Worm (Caenorhabditis elegans): ENCODE results near the gene F55G11.6.

Gene F55G11.6

DNA sequence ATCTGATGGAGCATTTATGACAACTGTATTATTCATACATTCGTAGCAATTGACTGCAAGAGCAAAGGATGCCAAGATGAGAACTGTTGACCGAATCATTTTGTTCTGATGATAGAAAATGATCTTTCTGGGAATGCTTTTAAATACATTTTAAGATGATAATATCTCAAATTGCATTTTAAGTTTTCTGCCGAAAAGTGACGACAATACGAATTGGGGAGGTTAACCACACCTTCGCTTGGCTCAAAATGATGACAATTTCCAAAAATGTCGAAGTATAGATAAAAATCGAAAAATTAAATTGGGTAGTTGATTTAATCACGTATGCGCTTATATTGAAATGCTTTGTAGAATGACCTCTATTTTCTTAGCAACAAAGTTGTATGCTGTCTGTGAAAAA is 16.6 kb upstream of the F55G11.6 start, which contains the start of gene dod-24:
Gene dod-24, minus strand, starts transcription at position 101 of the 400 bp plus-strand sequence.
- TF ChIP-seq nhr-12 (tag; optimal IDR thresholded peaks at IDR 0.05) (no peak), ama-1 (optimal IDR thresholded peaks at IDR 0.05) (no peak), lin-39 (tag; optimal IDR thresholded peaks at IDR 0.05) (no peak), R02D3.7 (tag; optimal IDR thresholded peaks at IDR 0.05) (no peak), ztf-11 (tag; optimal IDR thresholded peaks at IDR 0.05) (no peak), elt-1 (tag; optimal IDR thresholded peaks at IDR 0.05) (no peak), skn-1 (tag; optimal IDR thresholded peaks at IDR 0.05) (no peak), mab-5 (tag; optimal IDR thresholded peaks at IDR 0.05) (no peak), ztf-4 (tag; optimal IDR thresholded peaks at IDR 0.05) (no peak), aly-2 (tag; optimal IDR thresholded peaks at IDR 0.05) (no peak), sma-9 (GFP tag; optimal IDR thresholded peaks at IDR 0.05) (no peak), sma-9 (tag; optimal IDR thresholded peaks at IDR 0.05) (no peak), fos-1 (tag; optimal IDR thresholded peaks at IDR 0.05) (no peak), ztf-1 (GFP tag; conservative IDR thresholded peaks at IDR 0.05) (no peak), nhr-21 (tag; optimal IDR thresholded peaks at IDR 0.05) (no peak)

DNA sequence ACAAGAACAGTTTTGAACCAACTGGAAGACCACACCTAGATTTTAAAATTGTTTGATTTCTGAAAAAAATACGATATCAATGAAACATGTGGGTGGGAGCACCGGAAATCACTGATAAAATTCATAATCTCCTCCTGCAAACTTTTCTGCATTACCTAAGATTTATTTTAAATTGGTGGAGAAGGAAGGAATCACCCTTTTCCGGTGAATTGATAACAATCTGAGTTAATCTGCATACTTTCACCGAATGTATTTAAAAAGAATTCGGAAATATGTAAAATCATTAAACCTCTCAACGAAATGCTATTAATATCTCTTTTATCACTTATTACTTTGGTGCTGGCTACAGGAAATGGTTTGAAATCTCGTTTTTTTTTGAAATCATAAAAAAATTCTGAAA is 15.2 kb upstream of the F55G11.6 start, which contains the start of gene dct-19:
Gene dct-19, plus strand, starts transcription at position 301 of the 400 bp plus-strand sequence.
- TF ChIP-seq unc-62 (GFP tag; optimal IDR thresholded peaks at IDR 0.05) (no peak), nhr-77 (tag; optimal IDR thresholded peaks at IDR 0.05) (no peak), ZK546.5 (tag; optimal IDR thresholded peaks at IDR 0.05) (no peak), Y55F3AM.14 (GFP tag; optimal IDR thresholded peaks at IDR 0.05) (no peak), nhr-129 (tag; optimal IDR thresholded peaks at IDR 0.05) (no peak), fos-1 (tag; optimal IDR thresholded peaks at IDR 0.05) (no peak), mdl-1 (tag; optimal IDR thresholded peaks at IDR 0.05) (no peak), ceh-16 (tag; optimal IDR thresholded peaks at IDR 0.05) (no peak), nhr-21 (tag; optimal IDR thresholded peaks at IDR 0.05) (no peak)

DNA sequence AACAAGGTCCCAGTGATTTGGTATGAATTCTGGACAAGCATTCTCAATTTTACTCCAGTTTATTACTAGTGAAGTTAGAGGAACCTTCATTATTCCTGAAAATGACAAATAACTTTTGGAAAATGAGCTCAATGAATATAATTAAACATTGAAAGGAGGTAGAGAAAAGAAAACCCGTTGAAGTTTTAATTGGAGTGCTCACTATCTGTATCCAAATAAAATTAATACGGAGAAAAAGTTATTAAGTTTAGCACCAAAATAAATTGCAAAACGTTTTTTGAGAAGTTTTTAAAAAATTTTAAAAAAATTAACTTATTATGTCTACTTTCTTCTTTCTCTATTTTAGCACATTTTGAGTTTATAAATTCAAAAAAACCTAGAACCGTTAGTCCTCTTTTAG is 11.3 kb upstream of the F55G11.6 start, which contains the start of gene F55G11.1:
Gene F55G11.1, minus strand, starts transcription at position 101 of the 400 bp plus-strand sequence.
- TF ChIP-seq ceh-16 (tag; optimal IDR thresholded peaks at IDR 0.05): no peak
- TF ChIP-seq R02D3.7 (tag; optimal IDR thresholded peaks at IDR 0.05): no peak
- TF ChIP-seq ceh-82 (tag; optimal IDR thresholded peaks at IDR 0.05): no peak
- no peak for TF ChIP-seq lsy-2 (tag; optimal IDR thresholded peaks at IDR 0.05)
- TF ChIP-seq unc-55 (GFP tag; optimal IDR thresholded peaks at IDR 0.05): no peak

DNA sequence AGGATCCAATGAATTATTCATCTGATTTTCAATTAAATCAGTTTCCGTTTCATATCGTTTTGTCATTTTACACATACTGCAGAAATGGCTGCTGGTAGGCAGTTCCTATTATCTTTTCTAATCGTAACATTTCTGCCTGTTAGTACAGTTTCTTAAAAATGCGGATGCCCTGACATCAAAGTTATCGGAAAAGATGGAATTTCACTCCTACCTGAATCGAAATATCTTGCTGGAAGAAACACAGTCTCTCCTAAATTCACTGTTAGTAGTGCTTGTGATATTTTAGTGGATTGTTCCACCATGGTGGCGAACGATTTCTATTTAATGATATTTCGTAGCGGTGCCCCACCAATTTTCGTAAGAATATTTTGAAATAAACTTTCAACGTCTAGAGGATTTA is 9.4 kb upstream of the F55G11.6 start, which contains the start of gene F55G11.10:
Gene F55G11.10, plus strand, starts transcription at position 301 of the 400 bp plus-strand sequence.
- TF ChIP-seq nhr-6 (tag; optimal IDR thresholded peaks at IDR 0.05): no peak

DNA sequence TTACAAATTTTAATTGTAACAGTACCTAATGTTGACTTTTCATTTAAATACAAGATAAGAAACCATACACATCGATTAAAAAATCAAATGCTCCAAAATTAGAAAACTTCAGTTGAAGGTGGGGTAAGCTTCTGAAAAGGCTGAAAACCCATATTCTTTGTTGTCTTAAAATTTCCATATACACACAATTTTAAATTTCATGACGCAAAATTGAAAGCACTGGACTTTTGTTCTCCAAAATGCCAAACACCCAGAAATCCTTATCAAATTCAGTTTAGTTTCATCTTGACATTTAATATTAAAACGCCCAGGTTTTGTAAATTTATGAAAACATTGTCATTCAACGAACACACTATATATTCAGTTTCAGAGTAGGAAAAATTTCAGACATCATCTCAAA is 2.3 kb downstream of the F55G11.6 start, which contains the start of gene F55G11.7:
Gene F55G11.7, plus strand, starts transcription at position 301 of the 400 bp plus-strand sequence.
- TF ChIP-seq ama-1 (optimal IDR thresholded peaks at IDR 0.05) (no peak), lsy-2 (tag; optimal IDR thresholded peaks at IDR 0.05) (no peak), nhr-23 (tag; optimal IDR thresholded peaks at IDR 0.05) (no peak), unc-62 (GFP tag; optimal IDR thresholded peaks at IDR 0.05) (no peak), ztf-1 (GFP tag; conservative IDR thresholded peaks at IDR 0.05) (no peak), nhr-10 (tag; optimal IDR thresholded peaks at IDR 0.05) (no peak), ZK546.5 (tag; optimal IDR thresholded peaks at IDR 0.05) (no peak), nhr-12 (tag; optimal IDR thresholded peaks at IDR 0.05) (no peak), R02D3.7 (tag; optimal IDR thresholded peaks at IDR 0.05) (no peak), F13H6.1 (tag; optimal IDR thresholded peaks at IDR 0.05) (no peak), skn-1 (tag; optimal IDR thresholded peaks at IDR 0.05) (no peak), alr-1 (tag; optimal IDR thresholded peaks at IDR 0.05) (no peak), dmd-4 (tag; optimal IDR thresholded peaks at IDR 0.05) (no peak)

DNA sequence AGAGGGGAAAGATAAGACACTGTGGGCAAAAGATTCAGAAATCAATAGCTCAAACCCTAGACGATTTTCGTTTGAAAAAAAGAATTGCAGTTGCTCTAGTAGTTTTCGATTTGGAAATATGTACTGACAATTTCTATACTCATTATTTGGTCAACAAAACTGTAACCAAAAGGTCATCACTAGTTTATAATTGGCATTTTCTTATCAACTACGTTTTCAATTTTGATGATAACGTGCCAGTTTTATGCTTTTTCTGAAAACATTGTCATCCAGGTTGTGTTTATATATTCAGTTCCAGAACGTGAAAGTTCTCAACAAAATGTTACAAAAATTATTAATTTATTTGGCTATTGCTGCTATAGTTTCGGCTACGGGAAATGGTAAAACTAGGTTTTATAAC is 4.7 kb downstream of the F55G11.6 start, which contains the start of gene F55G11.8:
Gene F55G11.8, plus strand, starts transcription at position 245 of the 400 bp plus-strand sequence.
- TF ChIP-seq unc-39 (tag; optimal IDR thresholded peaks at IDR 0.05) (no peak), fos-1 (tag; optimal IDR thresholded peaks at IDR 0.05) (peak; percentile 86), sma-9 (GFP tag; optimal IDR thresholded peaks at IDR 0.05) (peak; percentile 25), sma-9 (tag; optimal IDR thresholded peaks at IDR 0.05) (no peak), mab-5 (tag; optimal IDR thresholded peaks at IDR 0.05) (no peak), skn-1 (tag; optimal IDR thresholded peaks at IDR 0.05) (peak; percentile 43), nhr-21 (tag; optimal IDR thresholded peaks at IDR 0.05) (no peak)

All from whole organism, L2 larva.